Fruit fly (Drosophila melanogaster) whole organism, embryonic: Measurements from ENCODE around the gene uncNacbeta.

ENCODE experiments used
- Antp ChIP-seq: fragments of 200-800 bp; sonication (Bioruptor generic); optimal IDR thresholded peaks from 3 replicates; lab custom pipeline; 2016; ENCODE audit warnings: missing biosample characterization, missing genetic modification characterization
- CG14710 ChIP-seq: fragments of 200-800 bp; sonication (Bioruptor generic); optimal IDR thresholded peaks from 3 replicates; lab custom pipeline; 2019; ENCODE audit warnings: missing biosample characterization, mild to moderate bottlenecking, missing genetic modification characterization, moderate library complexity
- CG14860 ChIP-seq: fragments of 200-800 bp; sonication (Bioruptor generic); IDR thresholded peaks from 3 replicates; pipeline ENCODE4 v1.3.6; 2022; ENCODE audit warnings: missing biosample characterization, missing genetic modification characterization; ENCODE audit not compliant: partially characterized antibody
- CG15514 ChIP-seq: fragments of 200-800 bp; sonication (Bioruptor generic); optimal IDR thresholded peaks from 3 replicates; lab custom pipeline; 2017; ENCODE audit warnings: missing biosample characterization, missing genetic modification characterization, mild to moderate bottlenecking, moderate library complexity, missing genetic modification reagents
- CG16815 ChIP-seq: fragments of 200-800 bp; sonication (Bioruptor generic); optimal IDR thresholded peaks from 3 replicates; lab custom pipeline; 2017; ENCODE audit warnings: missing biosample characterization, mild to moderate bottlenecking, missing genetic modification characterization
- CG17359 ChIP-seq: fragments of 200-800 bp; sonication (Bioruptor generic); optimal IDR thresholded peaks from 3 replicates; lab custom pipeline; 2018; ENCODE audit warnings: missing biosample characterization, mild to moderate bottlenecking, missing genetic modification characterization, moderate library complexity
- CG17802 ChIP-seq: fragments of 200-800 bp; sonication (Bioruptor generic); optimal IDR thresholded peaks from 2 replicates; lab custom pipeline; 2018; ENCODE audit warnings: missing biosample characterization, mild to moderate bottlenecking, missing genetic modification characterization, moderate library complexity
- CG2678 ChIP-seq: fragments of 200-800 bp; sonication (Bioruptor generic); optimal IDR thresholded peaks from 3 replicates; lab custom pipeline; 2019; ENCODE audit warnings: missing biosample characterization, mild to moderate bottlenecking, missing genetic modification characterization, moderate library complexity
- CG31224 ChIP-seq: fragments of 200-800 bp; sonication (Bioruptor generic); IDR thresholded peaks from 2 replicates; pipeline ENCODE4 v1.3.6; 2022; ENCODE audit warnings: missing biosample characterization, missing genetic modification characterization
- CG31365 ChIP-seq: fragments of 200-800 bp; sonication (Bioruptor generic); optimal IDR thresholded peaks from 2 replicates; lab custom pipeline; 2018; ENCODE audit warnings: missing biosample characterization, mild to moderate bottlenecking, missing genetic modification characterization
- CG33213 ChIP-seq: fragments of 200-800 bp; sonication (Bioruptor generic); optimal IDR thresholded peaks from 3 replicates; lab custom pipeline; 2016; ENCODE audit warnings: missing biosample characterization, missing genetic modification characterization
- CG34376 ChIP-seq: fragments of 200-800 bp; sonication (Bioruptor generic); optimal IDR thresholded peaks from 2 replicates; lab custom pipeline; 2018; ENCODE audit warnings: missing biosample characterization, mild to moderate bottlenecking, missing genetic modification characterization
- CG4404 ChIP-seq: fragments of 200-800 bp; sonication (Bioruptor generic); IDR thresholded peaks from 2 replicates; pipeline ENCODE4 v1.3.6; 2022; ENCODE audit warnings: missing biosample characterization, missing genetic modification characterization
- CG5245 ChIP-seq: fragments of 200-800 bp; sonication (Bioruptor generic); optimal IDR thresholded peaks from 3 replicates; lab custom pipeline; 2016; ENCODE audit warnings: missing biosample characterization, missing genetic modification characterization
- CG6654 ChIP-seq: fragments of 200-800 bp; sonication (Bioruptor generic); optimal IDR thresholded peaks from 2 replicates; lab custom pipeline; 2017; ENCODE audit warnings: missing biosample characterization, mild to moderate bottlenecking, missing genetic modification characterization
- CG6765 ChIP-seq: fragments of 200-800 bp; sonication (Bioruptor generic); optimal IDR thresholded peaks from 3 replicates; lab custom pipeline; 2017; ENCODE audit warnings: missing biosample characterization, mild to moderate bottlenecking, missing genetic modification characterization
- CG7928 ChIP-seq: fragments of 200-800 bp; sonication (Bioruptor generic); optimal IDR thresholded peaks from 2 replicates; lab custom pipeline; 2017; ENCODE audit warnings: missing biosample characterization, mild to moderate bottlenecking, missing genetic modification characterization
- CG8089 ChIP-seq: fragments of 200-800 bp; sonication (Bioruptor generic); optimal IDR thresholded peaks from 3 replicates; lab custom pipeline; 2016; ENCODE audit warnings: missing biosample characterization, missing genetic modification characterization
- Dad ChIP-seq: fragments of 200-800 bp; sonication (Bioruptor generic); optimal IDR thresholded peaks from 3 replicates; lab custom pipeline; 2016; ENCODE audit warnings: missing biosample characterization, missing genetic modification characterization
- Ets97D ChIP-seq: fragments of 200-800 bp; sonication (Bioruptor generic); optimal IDR thresholded peaks from 3 replicates; lab custom pipeline; 2016; ENCODE audit warnings: missing biosample characterization, missing genetic modification characterization
- GATAe ChIP-seq: fragments of 200-800 bp; sonication (Bioruptor generic); conservative IDR thresholded peaks from 2 replicates; pipeline ENCODE4 v1.3.6; 2022; ENCODE audit warnings: missing biosample characterization, missing genetic modification characterization
- Med ChIP-seq: fragments of 200-800 bp; sonication (Bioruptor generic); peaks from one replicate; lab custom pipeline; 2016; ENCODE audit warnings: missing biosample characterization, missing genetic modification characterization, mild to moderate bottlenecking, inconsistent platforms, moderate library complexity
- NC2α ChIP-seq: fragments of 200-800 bp; sonication (Bioruptor generic); optimal IDR thresholded peaks from 2 replicates; lab custom pipeline; 2016; ENCODE audit warnings: missing biosample characterization, missing genetic modification characterization
- Ptx1 ChIP-seq: fragments of 200-800 bp; sonication (Bioruptor generic); IDR thresholded peaks from 2 replicates; pipeline ENCODE4 v1.3.6; 2022; ENCODE audit warnings: missing biosample characterization, missing genetic modification characterization
- Rfx ChIP-seq: fragments of 200-800 bp; sonication (Bioruptor generic); IDR thresholded peaks from 2 replicates; pipeline ENCODE4 v1.3.6; 2022; ENCODE audit warnings: missing biosample characterization, missing genetic modification characterization
- Scr ChIP-seq: fragments of 200-800 bp; sonication (Bioruptor generic); IDR thresholded peaks from 2 replicates; pipeline ENCODE4 v1.3.6; 2022; ENCODE audit warnings: missing biosample characterization, missing genetic modification characterization; ENCODE audit not compliant: partially characterized antibody
- Ssrp ChIP-seq: fragments of 200-800 bp; sonication (Bioruptor generic); optimal IDR thresholded peaks from 2 replicates; lab custom pipeline; 2018; ENCODE audit warnings: missing biosample characterization, mild to moderate bottlenecking, missing genetic modification characterization, moderate library complexity
- TFAM ChIP-seq: fragments of 200-800 bp; sonication (Bioruptor generic); optimal IDR thresholded peaks from 2 replicates; lab custom pipeline; 2017; ENCODE audit warnings: missing biosample characterization, missing genetic modification characterization, inconsistent platforms
- ac ChIP-seq: fragments of 200-800 bp; sonication (Bioruptor generic); optimal IDR thresholded peaks from 3 replicates; lab custom pipeline; 2017; ENCODE audit warnings: missing biosample characterization, mild to moderate bottlenecking, missing genetic modification characterization
- bbx ChIP-seq: fragments of 200-800 bp; sonication (Bioruptor generic); IDR thresholded peaks from 2 replicates; pipeline ENCODE4 v1.3.6; 2022; ENCODE audit warnings: missing biosample characterization, missing genetic modification characterization; ENCODE audit not compliant: partially characterized antibody
- br ChIP-seq: fragments of >200 bp; optimal IDR thresholded peaks from 2 replicates; lab custom pipeline; 2017
- crol ChIP-seq: fragments of 200-800 bp; sonication (Bioruptor generic); IDR thresholded peaks from 2 replicates; pipeline ENCODE4 v1.3.6; 2022; ENCODE audit warnings: missing biosample characterization, missing genetic modification characterization
- dati ChIP-seq: fragments of 200-800 bp; sonication (Bioruptor generic); IDR thresholded peaks from 2 replicates; pipeline ENCODE4 v1.3.6; 2022; ENCODE audit warnings: missing biosample characterization, missing genetic modification characterization
- dmrt11E ChIP-seq: fragments of 200-800 bp; sonication (Bioruptor generic); optimal IDR thresholded peaks from 3 replicates; lab custom pipeline; 2018; ENCODE audit warnings: missing biosample characterization, mild to moderate bottlenecking, missing genetic modification characterization, moderate library complexity
- en ChIP-seq: fragments of 200-800 bp; sonication (Bioruptor generic); optimal IDR thresholded peaks from 2 replicates; lab custom pipeline; 2016; ENCODE audit warnings: missing biosample characterization, missing genetic modification characterization
- fru ChIP-seq: fragments of >200 bp; optimal IDR thresholded peaks from 2 replicates; lab custom pipeline; 2017
- grn ChIP-seq: fragments of 200-800 bp; sonication (Bioruptor generic); optimal IDR thresholded peaks from 3 replicates; lab custom pipeline; 2017; ENCODE audit warnings: missing biosample characterization, missing genetic modification characterization
- gro ChIP-seq: fragments of 200-800 bp; sonication (Bioruptor generic); optimal IDR thresholded peaks from 2 replicates; lab custom pipeline; 2016; ENCODE audit warnings: missing biosample characterization, missing genetic modification characterization
- hbn ChIP-seq: fragments of 200-800 bp; sonication (Bioruptor generic); IDR thresholded peaks from 2 replicates; pipeline ENCODE4 v1.3.6; 2022; ENCODE audit warnings: missing biosample characterization, missing genetic modification characterization; ENCODE audit not compliant: partially characterized antibody
- klu ChIP-seq: fragments of 200-800 bp; sonication (Bioruptor generic); IDR thresholded peaks from 2 replicates; pipeline ENCODE4 v1.3.6; 2022; ENCODE audit warnings: missing biosample characterization, missing genetic modification characterization
- pan ChIP-seq, 4 experiments: fragments of >200 bp in 3 of 4; fragments of 200-800 bp in 1 of 4; sonication (Bioruptor generic) in 1 of 4; optimal IDR thresholded peaks in 3 of 4; IDR thresholded peaks in 1 of 4; 2 replicates each; pipeline versions ENCODE4 v1.3.6 to Lab custom; 2017 to 2022; ENCODE audit warnings: missing biosample characterization in 2 of 4, missing genetic modification characterization in 2 of 4, mixed read lengths in 1 of 4
- pfk ChIP-seq: fragments of 200-800 bp; sonication (Bioruptor generic); optimal IDR thresholded peaks from 2 replicates; lab custom pipeline; 2018; ENCODE audit warnings: missing biosample characterization, mild to moderate bottlenecking, missing genetic modification characterization, moderate library complexity
- run ChIP-seq: fragments of 200-800 bp; sonication (Bioruptor generic); optimal IDR thresholded peaks from 3 replicates; lab custom pipeline; 2018; ENCODE audit warnings: missing biosample characterization, mild to moderate bottlenecking, missing genetic modification characterization
- sd ChIP-seq: fragments of 200-800 bp; sonication (Bioruptor generic); optimal IDR thresholded peaks from 3 replicates; lab custom pipeline; 2018; ENCODE audit warnings: missing biosample characterization, mild to moderate bottlenecking, missing genetic modification characterization, moderate library complexity
- sens ChIP-seq: fragments of 200-800 bp; sonication (Bioruptor generic); peaks from one replicate; lab custom pipeline; 2016; ENCODE audit warnings: missing biosample characterization, missing genetic modification characterization
- sens-2 ChIP-seq: fragments of 200-800 bp; sonication (Bioruptor generic); IDR thresholded peaks from 2 replicates; pipeline ENCODE4 v1.3.6; 2022; ENCODE audit warnings: missing biosample characterization, missing genetic modification characterization
- so ChIP-seq: fragments of 200-800 bp; sonication (Bioruptor generic); IDR thresholded peaks from 3 replicates; pipeline ENCODE4 v1.3.6; 2022; ENCODE audit warnings: missing biosample characterization, missing genetic modification characterization
- toy ChIP-seq: fragments of 200-800 bp; sonication (Bioruptor generic); IDR thresholded peaks from 2 replicates; pipeline ENCODE4 v1.3.6; 2022; ENCODE audit warnings: missing biosample characterization, missing genetic modification characterization
- trh ChIP-seq: fragments of 200-800 bp; sonication (Bioruptor generic); optimal IDR thresholded peaks from 2 replicates; lab custom pipeline; 2016; ENCODE audit warnings: missing biosample characterization, missing genetic modification characterization
- unc-4 ChIP-seq: fragments of 200-800 bp; sonication (Bioruptor generic); IDR thresholded peaks from 2 replicates; pipeline ENCODE4 v1.3.6; 2022; ENCODE audit warnings: missing biosample characterization, missing genetic modification characterization; ENCODE audit not compliant: partially characterized antibody
- unpg ChIP-seq: fragments of 200-800 bp; sonication (Bioruptor generic); optimal IDR thresholded peaks from 3 replicates; lab custom pipeline; 2018; ENCODE audit warnings: missing biosample characterization, mild to moderate bottlenecking, missing genetic modification characterization, moderate library complexity
- zen ChIP-seq: fragments of 200-800 bp; sonication (Bioruptor generic); optimal IDR thresholded peaks from 3 replicates; lab custom pipeline; 2018; ENCODE audit warnings: missing biosample characterization, mild to moderate bottlenecking, missing genetic modification characterization, moderate library complexity

uncNacbeta gene

DNA sequence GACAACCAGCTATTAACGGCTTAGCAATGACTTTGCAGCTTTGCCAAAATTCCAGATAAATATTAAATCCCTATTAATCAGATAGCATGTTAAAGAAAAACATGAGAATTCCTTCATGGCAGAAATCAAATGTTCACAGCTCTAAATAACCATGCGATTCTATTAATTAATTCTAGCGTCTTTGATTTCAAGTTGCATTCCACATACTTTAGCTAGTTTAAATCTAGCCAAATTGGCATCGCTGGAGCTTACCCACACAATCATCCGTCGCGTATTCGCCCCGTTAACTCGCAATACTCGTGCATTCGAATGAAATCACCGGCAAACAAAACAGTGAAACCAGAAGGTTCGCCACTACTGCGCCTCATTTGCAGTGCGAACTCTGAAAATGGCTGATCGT, 4.3 kb downstream of the uncNacbeta start, which contains the start of gene Tspo (continued):
- TF ChIP-seq CG17359 (tag; lab: Kevin White, UChicago) (no peak), klu (GFP tag; lab: Robert Waterston, UW) (no peak), Antp (GFP tag; lab: Kevin White, UChicago) (no peak), dati (GFP tag; lab: Robert Waterston, UW) (no peak), Ptx1 (GFP tag; lab: Robert Waterston, UW) (no peak), en (GFP tag; lab: Kevin White, UChicago) (no peak), sens (no peak), CG31365 (tag; lab: Kevin White, UChicago) (no peak), fru (lab: Kevin White, UChicago) (no peak), br (lab: Kevin White, UChicago) (no peak), pfk (GFP tag; lab: Kevin White, UChicago) (no peak), CG5245 (no peak), CG8089 (no peak), GATAe (GFP tag; lab: Robert Waterston, UW) (no peak), CG31224 (GFP tag; lab: Robert Waterston, UW) (no peak), CG14860 (GFP tag; lab: Robert Waterston, UW) (no peak), dmrt11E (no peak), ac (no peak), CG4404 (GFP tag; lab: Robert Waterston, UW) (no peak), pan (optimal IDR thresholded peaks at IDR 0.05; lab: Kevin White, UChicago) (no peak), pan (GFP tag; optimal IDR thresholded peaks at IDR 0.05 in 1 of 2, IDR thresholded peaks at IDR 0.05 in 1 of 2) (no peak), sd (peak; percentile 80), CG14710 (no peak), Ets97D (GFP tag; lab: Kevin White, UChicago) (no peak), sens-2 (peak; percentile 29; the same call in 1 of the 2 replicates), CG2678 (no peak), TFAM (GFP tag; lab: Kevin White, UChicago) (no peak), trh (GFP tag; lab: Kevin White, UChicago) (no peak), run (tag; lab: Kevin White, UChicago) (no peak), CG17802 (tag; lab: Kevin White, UChicago) (no peak), hbn (no peak), Med (GFP tag; lab: Kevin White, UChicago) (no peak), toy (GFP tag; lab: Robert Waterston, UW) (no peak), gro (GFP tag; lab: Kevin White, UChicago) (no peak), unc-4 (GFP tag; lab: Robert Waterston, UW) (no peak), crol (GFP tag; lab: Robert Waterston, UW) (no peak), Dad (GFP tag; lab: Kevin White, UChicago) (no peak), CG7928 (GFP tag; lab: Kevin White, UChicago) (no peak), Scr (no peak; the same call in 1 of the 2 replicates), CG6654 (GFP tag; lab: Kevin White, UChicago) (no peak), CG15514 (GFP tag; lab: Kevin White, UChicago) (peak; percentile 9), CG34376 (GFP tag; lab: Kevin White, UChicago) (no peak), CG33213 (GFP tag; lab: Kevin White, UChicago) (no peak), so (GFP tag; lab: Robert Waterston, UW) (no peak), bbx (GFP tag; lab: Robert Waterston, UW) (no peak), unpg (GFP tag; lab: Kevin White, UChicago) (no peak), CG6765 (GFP tag; lab: Kevin White, UChicago) (no peak), Ssrp (tag; lab: Kevin White, UChicago) (no peak), CG16815 (GFP tag; lab: Kevin White, UChicago) (no peak), grn (GFP tag; lab: Kevin White, UChicago) (no peak), NC2α (GFP tag; lab: Kevin White, UChicago) (no peak), zen (no peak), Rfx (GFP tag; lab: Robert Waterston, UW) (no peak)
